Worm (Caenorhabditis elegans): ENCODE results near the gene usp-14.

ce11 chrII:14494414-14494463 lies 5.8 kb upstream of the usp-14 start, which contains the start of gene cysl-2:
- TF ChIP-seq tab-1 (GFP tag; IDR thresholded peaks at IDR 0.05): no peak
- TF ChIP-seq ztf-23 (GFP tag; IDR thresholded peaks at IDR 0.05): no peak
